Fruit fly (Drosophila melanogaster) whole organism: ENCODE measurements around the gene Trf5.

Experiments used
- CG8478 ChIP-seq: fragments of >200 bp; optimal IDR thresholded peaks from 2 replicates; lab custom pipeline; 2018; ENCODE audit warnings: inconsistent platforms
- Dll ChIP-seq: fragments of >200 bp; optimal IDR thresholded peaks from 2 replicates; lab custom pipeline; 2017
- EcR ChIP-seq, 2 experiments: fragments of >200 bp; optimal IDR thresholded peaks; 2 replicates each; lab custom pipeline; 2017; ENCODE audit warnings: missing biosample characterization in 2 of 2, missing genetic modification characterization in 2 of 2, missing genetic modification reagents in 2 of 2
- psq ChIP-seq: fragments of >200 bp; optimal IDR thresholded peaks from 2 replicates; lab custom pipeline; 2017
- usp ChIP-seq: fragments of >200 bp; optimal IDR thresholded peaks from 2 replicates; lab custom pipeline; 2017; ENCODE audit warnings: missing biosample characterization, missing genetic modification characterization, mixed read lengths

DNA sequence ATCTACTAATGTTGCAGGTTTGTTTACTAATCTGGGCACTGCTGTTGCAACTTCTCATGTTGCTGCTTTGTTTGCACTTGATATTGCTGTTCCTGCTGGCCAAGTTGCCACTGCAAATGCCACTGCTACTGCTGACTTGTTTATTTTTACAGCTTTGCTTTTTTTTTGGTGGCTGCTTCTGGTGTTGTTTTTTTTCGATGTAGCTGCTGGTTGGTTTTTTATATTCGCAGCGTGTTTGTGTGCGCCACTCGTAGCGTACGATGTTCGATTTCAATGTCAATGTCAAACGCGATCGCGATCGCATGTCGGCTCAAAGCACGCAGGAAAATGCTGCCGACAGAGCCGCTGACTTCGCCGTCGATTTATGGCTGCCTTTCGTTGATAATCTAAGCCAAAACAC lies 31.6 kb upstream of the Trf5 start:
- TF ChIP-seq Dll (no peak), usp (GFP tag; lab: Kevin White, UChicago) (no peak), CG8478 (no peak), EcR (GFP tag; optimal IDR thresholded peaks at IDR 0.05; lab: Kevin White, UChicago) (no peak), psq (no peak)
